Worm (Caenorhabditis elegans) whole organism, late embryonic: ENCODE measurements around the gene gss-1.
"Not testable (repeated sequence)": the region's sequence is repeated elsewhere in the genome, so short reads cannot be mapped to it uniquely, and the experiment has no call there.

Experiments
- nfya-1 ChIP-seq: sonication (generic microtip); optimal IDR thresholded peaks from 2 replicates; lab custom pipeline; 2017; ENCODE audit warnings: missing genetic modification characterization, mild to moderate bottlenecking, missing compliant biosample characterization, antibody characterized with exemption, moderate library complexity
- nhr-11 ChIP-seq: fragments of 150-350 bp; optimal IDR thresholded peaks from 2 replicates; lab custom pipeline; 2014; ENCODE audit warnings: missing biosample characterization, missing genetic modification characterization
- sox-4 ChIP-seq: sonication (generic microtip); optimal IDR thresholded peaks from 2 replicates; lab custom pipeline; 2017; ENCODE audit warnings: mild to moderate bottlenecking, missing genetic modification characterization, inconsistent platforms, missing compliant biosample characterization

DNA sequence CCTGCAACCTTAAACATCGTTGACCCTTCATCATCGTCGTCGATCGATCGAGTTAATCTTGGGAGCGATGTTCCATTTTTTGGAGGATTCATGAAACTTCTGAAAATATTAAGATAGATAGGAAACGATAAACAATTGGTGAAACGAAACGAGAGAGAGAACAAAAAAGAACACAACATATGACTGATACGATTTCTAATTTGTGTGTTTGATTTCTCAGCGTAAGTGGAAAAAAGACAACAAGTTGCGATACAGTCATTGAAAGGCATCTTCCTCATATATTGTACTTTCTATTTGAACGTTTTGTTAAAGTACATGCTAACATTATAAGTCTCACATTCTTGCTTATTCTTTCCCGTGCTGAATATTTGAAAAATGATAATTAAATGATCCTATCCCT lies 35.9 kb upstream of the gss-1 start, which contains the start of gene R09D1.12:
- not testable (repeated sequence) for TF ChIP-seq nfya-1, nhr-11, sox-4 (tag; lab: Kevin White, UChicago)
